Fruit fly (Drosophila melanogaster): ENCODE measurements around the gene CG13643.

Gene CG13643

dm6 chr3R:24875939-24876842 lies 29.6 kb downstream of the CG13643 start, which contains the start of gene CG3744 (continued):
- TF ChIP-seq croc (GFP tag; conservative IDR thresholded peaks at IDR 0.05) (peak; percentile 79), Taf1 (GFP tag; IDR thresholded peaks at IDR 0.05) (peak; percentile 87), Atf3 (GFP tag; optimal IDR thresholded peaks at IDR 0.05) (peak; percentile 53), ewg (GFP tag; optimal IDR thresholded peaks at IDR 0.05) (peak; percentile 78), CG17385 (GFP tag; optimal IDR thresholded peaks at IDR 0.05) (peak; percentile 80), Nf-YC (tag; optimal IDR thresholded peaks at IDR 0.05) (peak; percentile 84), nmo (GFP tag; optimal IDR thresholded peaks at IDR 0.05) (peak; percentile 90), dm (GFP tag; optimal IDR thresholded peaks at IDR 0.05) (no peak), schlank (tag; optimal IDR thresholded peaks at IDR 0.05) (peak; percentile 67), CG2889 (GFP tag; IDR thresholded peaks at IDR 0.05) (peak; percentile 85), Tbp (GFP tag; optimal IDR thresholded peaks at IDR 0.05) (no peak), CG17612 (GFP tag; IDR thresholded peaks at IDR 0.05) (peak; percentile 87), luna (GFP tag; optimal IDR thresholded peaks at IDR 0.05) (peak; percentile 37), CG13624 (GFP tag; optimal IDR thresholded peaks at IDR 0.05) (peak; percentile 67), CG18011 (GFP tag; optimal IDR thresholded peaks at IDR 0.05) (peak; percentile 73), wor (GFP tag; IDR thresholded peaks at IDR 0.05) (peak; percentile 82), Trl (optimal IDR thresholded peaks at IDR 0.05) (peak in 1 of 2 experiments; percentile 57), Trl (GFP tag; optimal IDR thresholded peaks at IDR 0.05) (peak; percentile 68), CG6765 (GFP tag; optimal IDR thresholded peaks at IDR 0.05) (peak; percentile 61), CG11695 (GFP tag; IDR thresholded peaks at IDR 0.05) (peak; percentile 89), CG8388 (GFP tag; optimal IDR thresholded peaks at IDR 0.05) (peak; percentile 87), CG18476 (GFP tag; optimal IDR thresholded peaks at IDR 0.05) (peak; percentile 71), D19A (tag; optimal IDR thresholded peaks at IDR 0.05) (peak; percentile 80), MBD-R2 (GFP tag; IDR thresholded peaks at IDR 0.05) (peak; percentile 90), B-H1 (GFP tag; IDR thresholded peaks at IDR 0.05) (peak; percentile 92), CG32772 (GFP tag; IDR thresholded peaks at IDR 0.05) (peak; percentile 93), peb (GFP tag; IDR thresholded peaks at IDR 0.05) (peak; percentile 78), CG10543 (GFP tag; optimal IDR thresholded peaks at IDR 0.05) (peak; percentile 93), az2 (GFP tag; optimal IDR thresholded peaks at IDR 0.05) (peak; percentile 90), NfI (GFP tag; optimal IDR thresholded peaks at IDR 0.05) (peak; percentile 95), CG8089 (GFP tag; optimal IDR thresholded peaks at IDR 0.05) (peak; percentile 64), E2f1 (GFP tag; IDR thresholded peaks at IDR 0.05) (peak; percentile 88), trem (tag; optimal IDR thresholded peaks at IDR 0.05) (peak; percentile 84), CG6689 (GFP tag; IDR thresholded peaks at IDR 0.05) (peak; percentile 93), zen2 (GFP tag; IDR thresholded peaks at IDR 0.05; ENCODE audit: partially characterized antibody) (peak; percentile 93), pita (GFP tag; optimal IDR thresholded peaks at IDR 0.05) (no peak), CG4854 (GFP tag; optimal IDR thresholded peaks at IDR 0.05) (no peak), crp (GFP tag; optimal IDR thresholded peaks at IDR 0.05) (no peak), CG13894 (tag; optimal IDR thresholded peaks at IDR 0.05) (peak; percentile 90), CG11085 (GFP tag; IDR thresholded peaks at IDR 0.05) (peak; percentile 94), zf30C (GFP tag; optimal IDR thresholded peaks at IDR 0.05) (peak; percentile 21), CG13296 (GFP tag; optimal IDR thresholded peaks at IDR 0.05) (peak; percentile 90), Mes4 (GFP tag; optimal IDR thresholded peaks at IDR 0.05) (no peak), CG10274 (GFP tag; optimal IDR thresholded peaks at IDR 0.05) (peak; percentile 57), CG11504 (tag; optimal IDR thresholded peaks at IDR 0.05) (peak; percentile 88), Hr78 (GFP tag; optimal IDR thresholded peaks at IDR 0.05) (no peak), Usf (GFP tag; optimal IDR thresholded peaks at IDR 0.05) (peak; percentile 85), CG13123 (GFP tag; optimal IDR thresholded peaks at IDR 0.05) (peak; percentile 88), p53 (GFP tag; optimal IDR thresholded peaks at IDR 0.05) (no peak)
